Fruit fly (Drosophila melanogaster) whole organism, embryonic: ENCODE measurements around the gene smo.
A peak's percentile ranks its signal among the peaks of the same experiment; 100 is the strongest.

ENCODE experiments used
- CG1024 ChIP-seq: fragments of 200-800 bp; sonication (Bioruptor generic); IDR thresholded peaks from 2 replicates; pipeline ENCODE4 v1.3.6; 2022; ENCODE audit warnings: missing biosample characterization, missing genetic modification characterization
- CG11093 ChIP-seq: fragments of 200-800 bp; sonication (Bioruptor generic); IDR thresholded peaks from 3 replicates; pipeline ENCODE4 v1.3.6; 2022; ENCODE audit warnings: missing biosample characterization, missing genetic modification characterization
- CG12942 ChIP-seq: fragments of 200-800 bp; sonication (Bioruptor generic); optimal IDR thresholded peaks from 3 replicates; lab custom pipeline; 2016; ENCODE audit warnings: missing biosample characterization, missing genetic modification characterization
- CG15601 ChIP-seq: fragments of 200-800 bp; sonication (Bioruptor generic); optimal IDR thresholded peaks from 3 replicates; lab custom pipeline; 2019; ENCODE audit warnings: missing biosample characterization, mild to moderate bottlenecking, missing genetic modification characterization, moderate library complexity
- CG1603 ChIP-seq: fragments of 200-800 bp; sonication (Bioruptor generic); optimal IDR thresholded peaks from 2 replicates; lab custom pipeline; 2019; ENCODE audit warnings: missing biosample characterization, mild to moderate bottlenecking, missing genetic modification characterization, moderate library complexity
- CG17612 ChIP-seq: fragments of 200-800 bp; sonication (Bioruptor generic); IDR thresholded peaks from 2 replicates; pipeline ENCODE4 v1.3.6; 2022; ENCODE audit warnings: missing biosample characterization, missing genetic modification characterization
- CG1832 ChIP-seq: fragments of 200-800 bp; sonication (Bioruptor generic); optimal IDR thresholded peaks from 2 replicates; lab custom pipeline; 2017; ENCODE audit warnings: missing biosample characterization, mild to moderate bottlenecking, missing genetic modification characterization, inconsistent platforms
- CG32767 ChIP-seq: fragments of 200-800 bp; sonication (Bioruptor generic); IDR thresholded peaks from 2 replicates; pipeline ENCODE4 v1.3.6; 2022; ENCODE audit warnings: missing biosample characterization, missing genetic modification characterization
- CG4820 ChIP-seq: fragments of 200-800 bp; sonication (Bioruptor generic); optimal IDR thresholded peaks from 3 replicates; lab custom pipeline; 2016; ENCODE audit warnings: missing biosample characterization, missing genetic modification characterization
- CG6683 ChIP-seq: fragments of 200-800 bp; sonication (Bioruptor generic); optimal IDR thresholded peaks from 2 replicates; lab custom pipeline; 2017; ENCODE audit warnings: missing biosample characterization, mild to moderate bottlenecking, missing genetic modification characterization, missing genetic modification reagents
- CG6791 ChIP-seq: fragments of 200-800 bp; sonication (Bioruptor generic); IDR thresholded peaks from 3 replicates; pipeline ENCODE4 v1.3.6; 2022; ENCODE audit warnings: missing biosample characterization, missing genetic modification characterization; ENCODE audit not compliant: partially characterized antibody
- CG6813 ChIP-seq: fragments of 200-800 bp; sonication (Bioruptor generic); optimal IDR thresholded peaks from 2 replicates; lab custom pipeline; 2017; ENCODE audit warnings: missing biosample characterization, missing genetic modification characterization, mild to moderate bottlenecking, moderate library complexity, missing genetic modification reagents
- CG6854 ChIP-seq: fragments of 200-800 bp; sonication (Bioruptor generic); optimal IDR thresholded peaks from 3 replicates; lab custom pipeline; 2017; ENCODE audit warnings: missing biosample characterization, mild to moderate bottlenecking, missing genetic modification characterization
- CG7987 ChIP-seq: fragments of 200-800 bp; sonication (Bioruptor generic); optimal IDR thresholded peaks from 2 replicates; lab custom pipeline; 2018; ENCODE audit warnings: missing biosample characterization, mild to moderate bottlenecking, missing genetic modification characterization, moderate library complexity
- CG9437 ChIP-seq: fragments of 200-800 bp; sonication (Bioruptor generic); optimal IDR thresholded peaks from 2 replicates; lab custom pipeline; 2018; ENCODE audit warnings: missing biosample characterization, mild to moderate bottlenecking, missing genetic modification characterization
- CkIIα-i1 ChIP-seq: fragments of 200-800 bp; sonication (Bioruptor generic); IDR thresholded peaks from 2 replicates; pipeline ENCODE4 v1.3.6; 2022; ENCODE audit warnings: missing biosample characterization, missing genetic modification characterization
- D19B ChIP-seq: fragments of 200-800 bp; sonication (Bioruptor generic); optimal IDR thresholded peaks from 2 replicates; lab custom pipeline; 2017; ENCODE audit warnings: missing biosample characterization, mild to moderate bottlenecking, missing genetic modification characterization
- Dad ChIP-seq: fragments of 200-800 bp; sonication (Bioruptor generic); optimal IDR thresholded peaks from 3 replicates; lab custom pipeline; 2016; ENCODE audit warnings: missing biosample characterization, missing genetic modification characterization
- Dek ChIP-seq: fragments of 200-800 bp; sonication (Bioruptor generic); optimal IDR thresholded peaks from 3 replicates; lab custom pipeline; 2019; ENCODE audit warnings: missing biosample characterization, mild to moderate bottlenecking, missing genetic modification characterization, moderate library complexity
- Dfd ChIP-seq, 2 experiments: fragments of >200 bp; optimal IDR thresholded peaks; 2 replicates each; lab custom pipeline; 2017; ENCODE audit warnings: missing biosample characterization in 2 of 2, missing genetic modification characterization in 2 of 2
- Lhr ChIP-seq: fragments of 200-800 bp; sonication (Bioruptor generic); optimal IDR thresholded peaks from 3 replicates; lab custom pipeline; 2017; ENCODE audit warnings: mild to moderate bottlenecking, missing biosample characterization, missing genetic modification reagents, missing genetic modification characterization
- PHDP ChIP-seq: fragments of 200-800 bp; sonication (Bioruptor generic); optimal IDR thresholded peaks from 3 replicates; lab custom pipeline; 2018; ENCODE audit warnings: missing biosample characterization, mild to moderate bottlenecking, missing genetic modification characterization, moderate library complexity
- Ravus ChIP-seq: fragments of 200-800 bp; sonication (Bioruptor generic); IDR thresholded peaks from 2 replicates; pipeline ENCODE4 v1.3.6; 2022; ENCODE audit warnings: missing biosample characterization, missing genetic modification characterization
- TFAM ChIP-seq: fragments of 200-800 bp; sonication (Bioruptor generic); optimal IDR thresholded peaks from 2 replicates; lab custom pipeline; 2017; ENCODE audit warnings: missing biosample characterization, missing genetic modification characterization, inconsistent platforms
- Taf1 ChIP-seq: fragments of 200-800 bp; sonication (Bioruptor generic); IDR thresholded peaks from 2 replicates; pipeline ENCODE4 v1.3.6; 2022; ENCODE audit warnings: missing biosample characterization, missing genetic modification characterization
- Xbp1 ChIP-seq: fragments of 200-800 bp; sonication (Bioruptor generic); optimal IDR thresholded peaks from 3 replicates; lab custom pipeline; 2016; ENCODE audit warnings: missing biosample characterization, mild to moderate bottlenecking, missing genetic modification characterization
- abd-A ChIP-seq: fragments of 200-800 bp; sonication (Bioruptor generic); optimal IDR thresholded peaks from 3 replicates; lab custom pipeline; 2019; ENCODE audit warnings: missing biosample characterization, mild to moderate bottlenecking, missing genetic modification characterization, moderate library complexity
- ase ChIP-seq: fragments of 200-800 bp; sonication (Bioruptor generic); IDR thresholded peaks from 3 replicates; pipeline ENCODE4 v1.3.6; 2022; ENCODE audit warnings: missing biosample characterization, missing genetic modification characterization
- az2 ChIP-seq: fragments of 200-800 bp; sonication (Bioruptor generic); optimal IDR thresholded peaks from 3 replicates; lab custom pipeline; 2016; ENCODE audit warnings: missing biosample characterization, missing genetic modification characterization
- bbx ChIP-seq: fragments of 200-800 bp; sonication (Bioruptor generic); IDR thresholded peaks from 2 replicates; pipeline ENCODE4 v1.3.6; 2022; ENCODE audit warnings: missing biosample characterization, missing genetic modification characterization; ENCODE audit not compliant: partially characterized antibody
- bowl ChIP-seq: fragments of 200-800 bp; sonication (Bioruptor generic); IDR thresholded peaks from 2 replicates; pipeline ENCODE4 v1.3.6; 2022; ENCODE audit warnings: missing biosample characterization, missing genetic modification characterization
- danr ChIP-seq: fragments of 200-800 bp; sonication (Bioruptor generic); IDR thresholded peaks from 2 replicates; pipeline ENCODE4 v1.3.6; 2022; ENCODE audit warnings: missing biosample characterization, missing genetic modification characterization
- dm ChIP-seq: fragments of 200-800 bp; sonication (Bioruptor generic); optimal IDR thresholded peaks from 3 replicates; lab custom pipeline; 2016; ENCODE audit warnings: missing biosample characterization, missing genetic modification characterization
- gce ChIP-seq: fragments of 200-800 bp; sonication (Bioruptor generic); IDR thresholded peaks from 3 replicates; pipeline ENCODE4 v1.3.6; 2022; ENCODE audit warnings: missing biosample characterization, missing genetic modification characterization
- gfzf ChIP-seq: fragments of 200-800 bp; sonication (Bioruptor generic); optimal IDR thresholded peaks from 2 replicates; lab custom pipeline; 2016; ENCODE audit warnings: missing biosample characterization, mild to moderate bottlenecking, missing genetic modification characterization, moderate library complexity
- gsb-n ChIP-seq: fragments of 200-800 bp; sonication (Bioruptor generic); optimal IDR thresholded peaks from 3 replicates; lab custom pipeline; 2018; ENCODE audit warnings: missing biosample characterization, mild to moderate bottlenecking, missing genetic modification characterization
- jing ChIP-seq: fragments of 200-800 bp; sonication (Bioruptor generic); optimal IDR thresholded peaks from 2 replicates; lab custom pipeline; 2018; ENCODE audit warnings: missing biosample characterization, mild to moderate bottlenecking, missing genetic modification characterization
- lmd ChIP-seq: fragments of 200-800 bp; sonication (Bioruptor generic); IDR thresholded peaks from 2 replicates; pipeline ENCODE4 v1.3.6; 2022; ENCODE audit warnings: missing biosample characterization, missing genetic modification characterization
- luna ChIP-seq: fragments of 200-800 bp; sonication (Bioruptor generic); optimal IDR thresholded peaks from 2 replicates; lab custom pipeline; 2016; ENCODE audit warnings: missing biosample characterization, missing genetic modification characterization
- nau ChIP-seq: fragments of 200-800 bp; sonication (Bioruptor generic); optimal IDR thresholded peaks from 3 replicates; lab custom pipeline; 2017; ENCODE audit warnings: missing biosample characterization, mild to moderate bottlenecking, missing genetic modification characterization, missing genetic modification reagents
- p53 ChIP-seq: fragments of 200-800 bp; sonication (Bioruptor generic); optimal IDR thresholded peaks from 2 replicates; lab custom pipeline; 2016; ENCODE audit warnings: missing biosample characterization, missing genetic modification characterization
- pho ChIP-seq: fragments of 200-800 bp; sonication (Bioruptor generic); optimal IDR thresholded peaks from 2 replicates; lab custom pipeline; 2016; ENCODE audit warnings: missing biosample characterization, missing genetic modification characterization
- phol ChIP-seq: fragments of 200-800 bp; sonication (Bioruptor generic); optimal IDR thresholded peaks from 3 replicates; lab custom pipeline; 2018; ENCODE audit warnings: missing biosample characterization, mild to moderate bottlenecking, missing genetic modification characterization, moderate library complexity
- seq ChIP-seq: fragments of 200-800 bp; sonication (Bioruptor generic); IDR thresholded peaks from 2 replicates; pipeline ENCODE4 v1.3.6; 2022; ENCODE audit warnings: missing biosample characterization, missing genetic modification characterization
- tgo ChIP-seq: fragments of 200-800 bp; sonication (Bioruptor generic); IDR thresholded peaks from 3 replicates; pipeline ENCODE4 v1.3.6; 2022; ENCODE audit warnings: missing biosample characterization, missing genetic modification characterization
- tio ChIP-seq: fragments of 200-800 bp; sonication (Bioruptor generic); optimal IDR thresholded peaks from 2 replicates; lab custom pipeline; 2017; ENCODE audit warnings: missing biosample characterization, missing genetic modification characterization, inconsistent platforms
- trem ChIP-seq: fragments of 200-800 bp; optimal IDR thresholded peaks from 3 replicates; lab custom pipeline; 2019; ENCODE audit warnings: missing biosample characterization, mild to moderate bottlenecking, missing genetic modification characterization, moderate library complexity
- trh ChIP-seq: fragments of 200-800 bp; sonication (Bioruptor generic); optimal IDR thresholded peaks from 2 replicates; lab custom pipeline; 2016; ENCODE audit warnings: missing biosample characterization, missing genetic modification characterization
- wdn ChIP-seq: fragments of 200-800 bp; sonication (Bioruptor generic); IDR thresholded peaks from 2 replicates; pipeline ENCODE4 v1.3.6; 2022; ENCODE audit warnings: missing biosample characterization, missing genetic modification characterization
- wor ChIP-seq: fragments of 200-800 bp; sonication (Bioruptor generic); IDR thresholded peaks from 2 replicates; pipeline ENCODE4 v1.3.6; 2022; ENCODE audit warnings: missing biosample characterization, missing genetic modification characterization
- zen2 ChIP-seq: fragments of 200-800 bp; sonication (Bioruptor generic); IDR thresholded peaks from 3 replicates; pipeline ENCODE4 v1.3.6; 2022; ENCODE audit warnings: missing biosample characterization, missing genetic modification characterization; ENCODE audit not compliant: partially characterized antibody

The smo gene

DNA sequence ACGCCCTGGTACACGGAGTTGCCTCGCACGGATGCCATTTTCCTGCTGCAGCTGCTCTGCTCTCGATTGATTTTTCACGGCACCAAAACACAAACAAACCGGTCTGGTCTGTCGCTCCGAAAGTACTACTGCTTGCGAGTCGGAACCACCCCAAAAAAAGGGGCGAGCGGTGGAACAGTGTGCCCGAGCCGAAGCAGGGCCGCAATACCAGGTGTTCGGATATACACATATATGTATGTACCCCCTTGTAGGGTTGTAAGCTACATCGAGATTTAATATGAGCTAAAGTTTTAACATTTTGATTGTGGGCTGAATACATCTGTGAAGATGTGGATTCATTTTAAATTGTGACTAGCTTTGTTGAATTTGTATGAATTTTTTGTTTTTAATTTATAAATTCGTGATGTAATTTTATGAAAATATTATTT, 8.2 kb downstream of the smo start (continued):
- TF ChIP-seq CG1603 (tag; lab: Kevin White, UChicago) (peak; percentile 70), az2 (GFP tag; lab: Kevin White, UChicago) (peak; percentile 42), wor (GFP tag; lab: Robert Waterston, UW) (no peak), nau (GFP tag; lab: Kevin White, UChicago) (no peak), Lhr (GFP tag; lab: Kevin White, UChicago) (peak; percentile 50), CG11093 (no peak), abd-A (tag; lab: Kevin White, UChicago) (peak; percentile 5), CG4820 (GFP tag; lab: Kevin White, UChicago) (peak; percentile 3), trem (tag; lab: Kevin White, UChicago) (peak; percentile 65), Dek (peak; percentile 63), CG32767 (GFP tag; lab: Robert Waterston, UW) (peak; percentile 65), zen2 (0 out of 3 replicates have a peak, but pooled peaks have one; percentile 44), CG7987 (GFP tag; lab: Kevin White, UChicago) (peak; percentile 54), Xbp1 (GFP tag; lab: Kevin White, UChicago) (peak; percentile 29), phol (tag; lab: Kevin White, UChicago) (peak; percentile 29), Taf1 (GFP tag; lab: Robert Waterston, UW) (no peak), gce (GFP tag; lab: Robert Waterston, UW) (no peak), pho (peak; percentile 22), CG9437 (GFP tag; lab: Kevin White, UChicago) (peak; percentile 18), Dfd (GFP tag; optimal IDR thresholded peaks at IDR 0.05; lab: Kevin White, UChicago) (no peak), lmd (GFP tag; lab: Robert Waterston, UW) (peak; percentile 9; the same call in 1 of the 2 replicates), bowl (GFP tag; lab: Robert Waterston, UW) (no peak), CG1832 (GFP tag; lab: Kevin White, UChicago) (no peak), danr (GFP tag; lab: Robert Waterston, UW) (no peak), CG12942 (GFP tag; lab: Kevin White, UChicago) (no peak), tgo (GFP tag; lab: Robert Waterston, UW) (no peak), D19B (GFP tag; lab: Kevin White, UChicago) (no peak), CkIIα-i1 (GFP tag; lab: Robert Waterston, UW) (no peak)

DNA sequence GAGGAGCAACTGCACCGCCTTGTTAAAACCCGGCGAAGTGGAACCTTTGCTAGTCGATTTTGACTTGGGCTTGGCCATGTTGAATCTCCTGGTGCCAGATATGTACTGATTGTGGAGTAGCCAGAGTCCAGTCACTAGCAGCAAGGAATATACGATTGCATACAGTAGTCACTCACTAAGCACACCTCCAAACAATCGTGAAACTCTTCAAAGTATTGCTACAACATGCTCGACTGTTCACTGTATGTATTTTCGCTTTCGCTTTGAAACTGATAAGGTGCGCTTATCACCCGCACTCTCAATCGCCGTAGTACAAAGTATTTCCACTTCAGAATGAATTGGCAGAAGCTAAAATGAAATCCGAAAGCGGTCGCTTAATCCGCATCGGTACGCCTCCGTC, 9.0 kb downstream of the smo start:
- peak; percentile 37 for TF ChIP-seq CG4820 (GFP tag; lab: Kevin White, UChicago)
- peak; percentile 70; the same call in 2 of the 3 replicates for TF ChIP-seq ase (GFP tag; lab: Robert Waterston, UW)
- TF ChIP-seq jing = no peak
- no peak for TF ChIP-seq CG6791
- TF ChIP-seq luna (GFP tag; lab: Kevin White, UChicago) = no peak
- peak; percentile 59 for TF ChIP-seq CG6813 (GFP tag; lab: Kevin White, UChicago)
- peak; percentile 69 for TF ChIP-seq PHDP (tag; lab: Kevin White, UChicago)
- peak; percentile 64; the same call in 1 of the 2 replicates for TF ChIP-seq seq (GFP tag; lab: Robert Waterston, UW)
- TF ChIP-seq bbx = no peak; the same call in 1 of the 2 replicates
- TF ChIP-seq wdn = peak; percentile 56; the same call in 1 of the 2 replicates
- no peak for TF ChIP-seq gsb-n (tag; lab: Kevin White, UChicago)
- no peak for TF ChIP-seq Ravus (GFP tag; lab: Robert Waterston, UW)
- TF ChIP-seq tio = no peak
- TF ChIP-seq CG15601 (tag; lab: Kevin White, UChicago) = no peak
- TF ChIP-seq CG17612 (GFP tag; lab: Robert Waterston, UW) = 0 out of 2 replicates have a peak, but pooled peaks have one; percentile 23
- peak; percentile 53 for TF ChIP-seq dm (GFP tag; lab: Kevin White, UChicago)
- TF ChIP-seq CG1024 = no peak
- TF ChIP-seq CG6854 (GFP tag; lab: Kevin White, UChicago) = peak; percentile 55
- TF ChIP-seq p53 (GFP tag; lab: Kevin White, UChicago) = no peak
- peak; percentile 60 for TF ChIP-seq Dad (GFP tag; lab: Kevin White, UChicago)
- TF ChIP-seq trh (GFP tag; lab: Kevin White, UChicago) = peak; percentile 10
- peak; percentile 32 for TF ChIP-seq CG6683 (GFP tag; lab: Kevin White, UChicago)
- TF ChIP-seq TFAM (GFP tag; lab: Kevin White, UChicago) = no peak
- TF ChIP-seq gfzf (GFP tag; lab: Kevin White, UChicago) = no peak
